Fruit fly (Drosophila melanogaster) whole organism, embryonic: ENCODE measurements around the gene HemK2.

Experiments
- CG10267 ChIP-seq: fragments of 200-800 bp; sonication (Bioruptor generic); optimal IDR thresholded peaks from 2 replicates; lab custom pipeline; 2018; ENCODE audit warnings: missing biosample characterization, mild to moderate bottlenecking, missing genetic modification characterization, moderate library complexity
- CG10654 ChIP-seq: fragments of 200-800 bp; sonication (Bioruptor generic); optimal IDR thresholded peaks from 2 replicates; lab custom pipeline; 2016; ENCODE audit warnings: missing biosample characterization, missing genetic modification characterization
- CG11085 ChIP-seq: fragments of 200-800 bp; sonication (Bioruptor generic); IDR thresholded peaks from 2 replicates; pipeline ENCODE4 v1.3.6; 2022; ENCODE audit warnings: missing biosample characterization, missing genetic modification characterization
- CG11247 ChIP-seq: fragments of 200-800 bp; sonication (Bioruptor generic); IDR thresholded peaks from 2 replicates; pipeline ENCODE4 v1.3.6; 2022; ENCODE audit warnings: missing biosample characterization, missing genetic modification characterization
- CG12104 ChIP-seq: fragments of 200-800 bp; sonication (Bioruptor generic); optimal IDR thresholded peaks from 3 replicates; lab custom pipeline; 2016; ENCODE audit warnings: missing biosample characterization, missing genetic modification characterization
- CG15269 ChIP-seq: fragments of 200-800 bp; sonication (Bioruptor generic); optimal IDR thresholded peaks from 2 replicates; lab custom pipeline; 2018; ENCODE audit warnings: missing biosample characterization, mild to moderate bottlenecking, missing genetic modification characterization, moderate library complexity
- CG15514 ChIP-seq: fragments of 200-800 bp; sonication (Bioruptor generic); optimal IDR thresholded peaks from 3 replicates; lab custom pipeline; 2017; ENCODE audit warnings: missing biosample characterization, missing genetic modification characterization, mild to moderate bottlenecking, moderate library complexity, missing genetic modification reagents
- CG17385 ChIP-seq: fragments of 200-800 bp; sonication (Bioruptor generic); optimal IDR thresholded peaks from 3 replicates; lab custom pipeline; 2018; ENCODE audit warnings: missing biosample characterization, mild to moderate bottlenecking, missing genetic modification characterization
- CG17612 ChIP-seq: fragments of 200-800 bp; sonication (Bioruptor generic); IDR thresholded peaks from 2 replicates; pipeline ENCODE4 v1.3.6; 2022; ENCODE audit warnings: missing biosample characterization, missing genetic modification characterization
- CG17802 ChIP-seq: fragments of 200-800 bp; sonication (Bioruptor generic); optimal IDR thresholded peaks from 2 replicates; lab custom pipeline; 2018; ENCODE audit warnings: missing biosample characterization, mild to moderate bottlenecking, missing genetic modification characterization, moderate library complexity
- CG2889 ChIP-seq: fragments of 200-800 bp; sonication (Bioruptor generic); IDR thresholded peaks from 3 replicates; pipeline ENCODE4 v1.3.6; 2022; ENCODE audit warnings: missing biosample characterization, missing genetic modification characterization
- CG3065 ChIP-seq: fragments of 200-800 bp; sonication (Bioruptor generic); optimal IDR thresholded peaks from 2 replicates; lab custom pipeline; 2016; ENCODE audit warnings: missing biosample characterization, missing genetic modification characterization
- CG32532 ChIP-seq: fragments of 200-800 bp; sonication (Bioruptor generic); IDR thresholded peaks from 2 replicates; pipeline ENCODE4 v1.3.6; 2022; ENCODE audit warnings: missing biosample characterization, missing genetic modification characterization
- CG3281 ChIP-seq: fragments of 200-800 bp; sonication (Bioruptor generic); optimal IDR thresholded peaks from 3 replicates; lab custom pipeline; 2017; ENCODE audit warnings: missing biosample characterization, mild to moderate bottlenecking, missing genetic modification characterization
- CG3847 ChIP-seq: fragments of 200-800 bp; sonication (Bioruptor generic); IDR thresholded peaks from 2 replicates; pipeline ENCODE4 v1.3.6; 2022; ENCODE audit warnings: missing biosample characterization, missing genetic modification characterization
- CG4282 ChIP-seq: fragments of 200-800 bp; sonication (Bioruptor generic); optimal IDR thresholded peaks from 2 replicates; lab custom pipeline; 2016; ENCODE audit warnings: missing biosample characterization, missing genetic modification characterization
- CG4404 ChIP-seq: fragments of 200-800 bp; sonication (Bioruptor generic); IDR thresholded peaks from 2 replicates; pipeline ENCODE4 v1.3.6; 2022; ENCODE audit warnings: missing biosample characterization, missing genetic modification characterization
- CG6683 ChIP-seq: fragments of 200-800 bp; sonication (Bioruptor generic); optimal IDR thresholded peaks from 2 replicates; lab custom pipeline; 2017; ENCODE audit warnings: missing biosample characterization, mild to moderate bottlenecking, missing genetic modification characterization, missing genetic modification reagents
- CG6765 ChIP-seq: fragments of 200-800 bp; sonication (Bioruptor generic); optimal IDR thresholded peaks from 3 replicates; lab custom pipeline; 2017; ENCODE audit warnings: missing biosample characterization, mild to moderate bottlenecking, missing genetic modification characterization
- CG6791 ChIP-seq: fragments of 200-800 bp; sonication (Bioruptor generic); IDR thresholded peaks from 3 replicates; pipeline ENCODE4 v1.3.6; 2022; ENCODE audit warnings: missing biosample characterization, missing genetic modification characterization; ENCODE audit not compliant: partially characterized antibody
- CG8478 ChIP-seq: fragments of >200 bp; optimal IDR thresholded peaks from 2 replicates; lab custom pipeline; 2018
- Dbx ChIP-seq: fragments of 200-800 bp; sonication (Bioruptor generic); IDR thresholded peaks from 3 replicates; pipeline ENCODE4 v1.3.6; 2022; ENCODE audit warnings: missing biosample characterization, missing genetic modification characterization
- Dll ChIP-seq: fragments of 200-800 bp; sonication (Bioruptor generic); IDR thresholded peaks from 4 replicates; pipeline ENCODE4 v1.3.6; 2022; ENCODE audit warnings: missing biosample characterization, missing genetic modification characterization; ENCODE audit not compliant: partially characterized antibody
- Fer2 ChIP-seq: fragments of 200-800 bp; sonication (Bioruptor generic); optimal IDR thresholded peaks from 2 replicates; lab custom pipeline; 2018; ENCODE audit warnings: missing biosample characterization, mild to moderate bottlenecking, missing genetic modification characterization, moderate library complexity
- HLHmδ ChIP-seq: fragments of 200-800 bp; sonication (Bioruptor generic); optimal IDR thresholded peaks from 2 replicates; lab custom pipeline; 2018; ENCODE audit warnings: missing biosample characterization, mild to moderate bottlenecking, missing genetic modification characterization, moderate library complexity
- Hand ChIP-seq: fragments of 200-800 bp; sonication (Bioruptor generic); optimal IDR thresholded peaks from 2 replicates; lab custom pipeline; 2017; ENCODE audit warnings: mild to moderate bottlenecking, missing biosample characterization, missing genetic modification reagents, missing genetic modification characterization
- HmgD ChIP-seq: fragments of 200-800 bp; sonication (Bioruptor generic); optimal IDR thresholded peaks from 3 replicates; lab custom pipeline; 2016; ENCODE audit warnings: missing biosample characterization, missing genetic modification characterization
- Hr78 ChIP-seq, 2 experiments: fragments of 200-800 bp in 1 of 2; fragments of >200 bp in 1 of 2; sonication (Bioruptor generic) in 1 of 2; optimal IDR thresholded peaks; 2 replicates each; lab custom pipeline; 2017 to 2019; ENCODE audit warnings: missing biosample characterization in 2 of 2, missing genetic modification characterization in 2 of 2, mild to moderate bottlenecking in 1 of 2, moderate library complexity in 1 of 2
- Lpt ChIP-seq: fragments of >200 bp; optimal IDR thresholded peaks from 2 replicates; lab custom pipeline; 2018; ENCODE audit warnings: missing biosample characterization, missing genetic modification characterization
- Med ChIP-seq: fragments of 200-800 bp; sonication (Bioruptor generic); peaks from one replicate; lab custom pipeline; 2016; ENCODE audit warnings: missing biosample characterization, missing genetic modification characterization, mild to moderate bottlenecking, inconsistent platforms, moderate library complexity
- Ravus ChIP-seq: fragments of 200-800 bp; sonication (Bioruptor generic); IDR thresholded peaks from 2 replicates; pipeline ENCODE4 v1.3.6; 2022; ENCODE audit warnings: missing biosample characterization, missing genetic modification characterization
- Sin3A ChIP-seq: fragments of >200 bp; optimal IDR thresholded peaks from 2 replicates; lab custom pipeline; 2018
- Taf1 ChIP-seq: fragments of 200-800 bp; sonication (Bioruptor generic); IDR thresholded peaks from 2 replicates; pipeline ENCODE4 v1.3.6; 2022; ENCODE audit warnings: missing biosample characterization, missing genetic modification characterization
- abd-A ChIP-seq: fragments of 200-800 bp; sonication (Bioruptor generic); optimal IDR thresholded peaks from 3 replicates; lab custom pipeline; 2019; ENCODE audit warnings: missing biosample characterization, mild to moderate bottlenecking, missing genetic modification characterization, moderate library complexity
- ase ChIP-seq: fragments of 200-800 bp; sonication (Bioruptor generic); IDR thresholded peaks from 3 replicates; pipeline ENCODE4 v1.3.6; 2022; ENCODE audit warnings: missing biosample characterization, missing genetic modification characterization
- bab2 ChIP-seq: fragments of 200-800 bp; sonication (Bioruptor generic); optimal IDR thresholded peaks from 2 replicates; lab custom pipeline; 2016; ENCODE audit warnings: missing biosample characterization, missing genetic modification characterization
- bowl ChIP-seq: fragments of 200-800 bp; sonication (Bioruptor generic); IDR thresholded peaks from 2 replicates; pipeline ENCODE4 v1.3.6; 2022; ENCODE audit warnings: missing biosample characterization, missing genetic modification characterization
- cato ChIP-seq: fragments of 200-800 bp; sonication (Bioruptor generic); optimal IDR thresholded peaks from 2 replicates; lab custom pipeline; 2016; ENCODE audit warnings: missing biosample characterization, missing genetic modification characterization, borderline replicate concordance
- chm ChIP-seq: fragments of 200-800 bp; sonication (Bioruptor generic); IDR thresholded peaks from 2 replicates; pipeline ENCODE4 v1.3.6; 2022; ENCODE audit warnings: missing biosample characterization, missing genetic modification characterization
- chn ChIP-seq: fragments of 200-800 bp; sonication (Bioruptor generic); optimal IDR thresholded peaks from 2 replicates; lab custom pipeline; 2016; ENCODE audit warnings: missing biosample characterization, missing genetic modification characterization
- crc ChIP-seq: fragments of 200-800 bp; sonication (Bioruptor generic); optimal IDR thresholded peaks from 2 replicates; lab custom pipeline; 2016; ENCODE audit warnings: missing biosample characterization, missing genetic modification characterization
- crol ChIP-seq: fragments of 200-800 bp; sonication (Bioruptor generic); IDR thresholded peaks from 2 replicates; pipeline ENCODE4 v1.3.6; 2022; ENCODE audit warnings: missing biosample characterization, missing genetic modification characterization
- cwo ChIP-seq: fragments of 200-800 bp; sonication (Bioruptor generic); optimal IDR thresholded peaks from 3 replicates; lab custom pipeline; 2017; ENCODE audit warnings: missing biosample characterization, missing genetic modification characterization, mild to moderate bottlenecking, moderate library complexity, missing genetic modification reagents
- exex ChIP-seq: fragments of 200-800 bp; sonication (Bioruptor generic); optimal IDR thresholded peaks from 4 replicates; lab custom pipeline; 2018; ENCODE audit warnings: missing biosample characterization, mild to moderate bottlenecking, missing genetic modification characterization, moderate library complexity
- gt ChIP-seq: fragments of 200-800 bp; sonication (Bioruptor generic); IDR thresholded peaks from 2 replicates; pipeline ENCODE4 v1.3.6; 2022; ENCODE audit warnings: missing biosample characterization, missing genetic modification characterization
- jumu ChIP-seq: fragments of 200-800 bp; sonication (Bioruptor generic); optimal IDR thresholded peaks from 3 replicates; lab custom pipeline; 2016; ENCODE audit warnings: missing biosample characterization, missing genetic modification characterization
- pzg ChIP-seq: fragments of 200-800 bp; sonication (Bioruptor generic); optimal IDR thresholded peaks from 3 replicates; lab custom pipeline; 2018; ENCODE audit warnings: missing biosample characterization, mild to moderate bottlenecking, missing genetic modification characterization, moderate library complexity
- tx ChIP-seq: fragments of 200-800 bp; sonication (Bioruptor generic); optimal IDR thresholded peaks from 2 replicates; lab custom pipeline; 2016; ENCODE audit warnings: missing biosample characterization, missing genetic modification characterization
- zen2 ChIP-seq: fragments of 200-800 bp; sonication (Bioruptor generic); IDR thresholded peaks from 3 replicates; pipeline ENCODE4 v1.3.6; 2022; ENCODE audit warnings: missing biosample characterization, missing genetic modification characterization; ENCODE audit not compliant: partially characterized antibody
- zfh2 ChIP-seq: fragments of 200-800 bp; sonication (Bioruptor generic); optimal IDR thresholded peaks from 2 replicates; lab custom pipeline; 2016; ENCODE audit warnings: missing biosample characterization, missing genetic modification characterization

Gene HemK2

DNA sequence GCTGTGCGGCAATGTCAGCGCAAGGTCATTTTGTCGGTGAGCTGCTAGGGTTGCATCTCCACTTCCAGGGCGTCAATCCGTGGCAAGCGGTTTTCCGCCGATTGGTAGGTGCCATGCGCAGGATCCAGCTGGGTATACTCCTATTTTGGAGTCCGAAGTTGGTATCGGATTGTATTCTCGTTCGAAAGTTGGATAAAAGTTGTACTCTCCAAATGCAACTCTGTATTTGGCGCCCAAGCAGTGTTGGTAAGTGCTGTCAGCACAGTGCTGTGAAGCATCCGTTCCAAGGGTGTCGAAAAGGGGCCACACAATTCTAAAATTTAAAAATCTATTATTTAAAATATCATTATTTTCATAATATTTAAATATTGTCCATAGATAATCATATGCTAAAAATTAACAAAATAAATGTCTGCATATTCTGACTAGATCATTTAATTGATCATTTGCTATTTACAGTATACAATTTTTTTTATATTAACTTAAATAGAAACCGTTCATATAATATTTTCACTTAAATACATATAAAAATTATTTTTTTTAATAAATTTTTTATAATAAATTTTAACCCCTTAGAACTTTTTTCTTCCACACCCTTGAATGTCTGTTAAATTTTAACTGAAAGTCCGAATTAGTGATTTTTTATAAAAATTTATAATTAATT is 10.9 kb downstream of the HemK2 start (continued):
- peak; percentile 90 for TF ChIP-seq CG15269 (tag; lab: Kevin White, UChicago)
- TF ChIP-seq Sin3A (lab: Kevin White, UChicago), result peak; percentile 66
- TF ChIP-seq CG10654 (GFP tag; lab: Kevin White, UChicago), result peak; percentile 87
- TF ChIP-seq crol (GFP tag; lab: Robert Waterston, UW), result no peak
- peak; percentile 67 for TF ChIP-seq CG3065 (GFP tag; lab: Kevin White, UChicago)
- TF ChIP-seq CG17612 (GFP tag; lab: Robert Waterston, UW), result peak; percentile 67; the same call in 1 of the 2 replicates
- TF ChIP-seq Med (GFP tag; lab: Kevin White, UChicago), result peak; percentile 99
- peak; percentile 94 for TF ChIP-seq Dbx
- TF ChIP-seq Taf1, result peak; percentile 59
- TF ChIP-seq zfh2 (GFP tag; lab: Kevin White, UChicago), result peak; percentile 92
- TF ChIP-seq cato (GFP tag; lab: Kevin White, UChicago), result peak; percentile 63
- TF ChIP-seq CG17802 (tag; lab: Kevin White, UChicago), result peak; percentile 66
- TF ChIP-seq abd-A (tag; lab: Kevin White, UChicago), result no peak
- TF ChIP-seq tx (GFP tag; lab: Kevin White, UChicago), result peak; percentile 70
- TF ChIP-seq CG3847 (GFP tag; lab: Robert Waterston, UW), result peak; percentile 96
- TF ChIP-seq Ravus, result peak; percentile 50
- TF ChIP-seq CG4282 (GFP tag; lab: Kevin White, UChicago), result peak; percentile 78
- peak; percentile 80 for TF ChIP-seq CG17385 (GFP tag; lab: Kevin White, UChicago)
- peak; percentile 90 for TF ChIP-seq CG11247 (GFP tag; lab: Robert Waterston, UW)
- TF ChIP-seq bowl (GFP tag; lab: Robert Waterston, UW), result peak; percentile 52; the same call in 1 of the 2 replicates
- peak; percentile 91 for TF ChIP-seq CG11085
- TF ChIP-seq CG12104 (GFP tag; lab: Kevin White, UChicago), result peak; percentile 83
- no peak for TF ChIP-seq Lpt (GFP tag; lab: Kevin White, UChicago)
- TF ChIP-seq zen2, result no peak; the same call in 2 of the 3 replicates
- TF ChIP-seq CG6791, result no peak
- peak; percentile 96 for TF ChIP-seq CG3281 (GFP tag; lab: Kevin White, UChicago)
- peak; percentile 61 for TF ChIP-seq CG6683
- peak; percentile 59; the same call in 1 of the 3 replicates for TF ChIP-seq CG2889 (GFP tag; lab: Robert Waterston, UW)
- 0 out of 4 replicates have a peak, but pooled peaks have one; percentile 43 for TF ChIP-seq Dll (GFP tag; lab: Robert Waterston, UW)
- TF ChIP-seq HLHmδ (GFP tag; lab: Kevin White, UChicago), result peak; percentile 43
- TF ChIP-seq CG8478 (lab: Kevin White, UChicago), result no peak
- TF ChIP-seq ase, result peak; percentile 80
- TF ChIP-seq CG4404, result peak; percentile 79
- peak; percentile 93 for TF ChIP-seq pzg (GFP tag; lab: Kevin White, UChicago)
- TF ChIP-seq CG32532, result peak; percentile 94
- TF ChIP-seq Hr78 (GFP tag; optimal IDR thresholded peaks at IDR 0.05; lab: Kevin White, UChicago), result peak in 1 of 2 experiments; percentile 9
- peak; percentile 93 for TF ChIP-seq CG15514 (GFP tag; lab: Kevin White, UChicago)
- TF ChIP-seq Fer2 (tag; lab: Kevin White, UChicago), result peak; percentile 82
- peak; percentile 86 for TF ChIP-seq chn (GFP tag; lab: Kevin White, UChicago)
- TF ChIP-seq exex (tag; lab: Kevin White, UChicago), result no peak
- peak; percentile 59 for TF ChIP-seq crc
- TF ChIP-seq CG10267 (tag; lab: Kevin White, UChicago), result peak; percentile 96
- TF ChIP-seq gt (GFP tag; lab: Robert Waterston, UW), result peak; percentile 63; the same call in 1 of the 2 replicates
- TF ChIP-seq jumu (GFP tag; lab: Kevin White, UChicago), result peak; percentile 80
- peak; percentile 67 for TF ChIP-seq bab2 (GFP tag; lab: Kevin White, UChicago)
- TF ChIP-seq chm, result peak; percentile 71
- peak; percentile 0 for TF ChIP-seq HmgD (GFP tag; lab: Kevin White, UChicago)
- TF ChIP-seq Hand (GFP tag; lab: Kevin White, UChicago), result peak; percentile 67
- TF ChIP-seq CG6765 (GFP tag; lab: Kevin White, UChicago), result peak; percentile 85
- peak; percentile 79 for TF ChIP-seq cwo (GFP tag; lab: Kevin White, UChicago)
